Fruit fly (Drosophila melanogaster) whole organism, pupa: ENCODE results near the gene CG13919.

Experiments used
- CG12605 ChIP-seq: fragments of 200-800 bp; sonication (Bioruptor generic); IDR thresholded peaks from 2 replicates; pipeline ENCODE4 v1.3.6; 2022; ENCODE audit warnings: missing biosample characterization, missing genetic modification characterization
- CG13204 ChIP-seq: fragments of 200-800 bp; sonication (Bioruptor generic); optimal IDR thresholded peaks from 2 replicates; lab custom pipeline; 2018; ENCODE audit warnings: missing biosample characterization, mild to moderate bottlenecking, missing genetic modification characterization, moderate library complexity
- CG15710 ChIP-seq: fragments of 200-800 bp; sonication (Bioruptor generic); optimal IDR thresholded peaks from 2 replicates; lab custom pipeline; 2018; ENCODE audit warnings: missing biosample characterization, mild to moderate bottlenecking, missing genetic modification characterization, moderate library complexity
- CG17806 ChIP-seq: fragments of 200-800 bp; sonication (Bioruptor generic); optimal IDR thresholded peaks from 2 replicates; lab custom pipeline; 2018; ENCODE audit warnings: missing biosample characterization, mild to moderate bottlenecking, missing genetic modification characterization, moderate library complexity
- CG32121 ChIP-seq: fragments of 200-800 bp; sonication (Bioruptor generic); IDR thresholded peaks from 2 replicates; pipeline ENCODE4 v1.3.6; 2022; ENCODE audit warnings: missing biosample characterization, missing genetic modification characterization
- CG4496 ChIP-seq: fragments of 200-800 bp; sonication (Bioruptor generic); IDR thresholded peaks from 3 replicates; pipeline ENCODE4 v1.3.6; 2022; ENCODE audit warnings: missing biosample characterization, missing genetic modification characterization
- CG8301 ChIP-seq: fragments of 200-800 bp; sonication (Bioruptor generic); optimal IDR thresholded peaks from 2 replicates; lab custom pipeline; 2018; ENCODE audit warnings: missing biosample characterization, mild to moderate bottlenecking, missing genetic modification characterization
- EcR ChIP-seq: fragments of 200-800 bp; sonication (Bioruptor generic); optimal IDR thresholded peaks from 3 replicates; lab custom pipeline; 2019; ENCODE audit warnings: missing biosample characterization, missing genetic modification characterization, mild to moderate bottlenecking, moderate library complexity, missing genetic modification reagents
- Pif1A ChIP-seq: fragments of 200-800 bp; sonication (Bioruptor generic); optimal IDR thresholded peaks from 3 replicates; lab custom pipeline; 2016; ENCODE audit warnings: missing biosample characterization, missing genetic modification characterization
- rn ChIP-seq: fragments of 200-800 bp; sonication (Bioruptor generic); IDR thresholded peaks from 2 replicates; pipeline ENCODE4 v1.3.6; 2022; ENCODE audit warnings: missing biosample characterization, missing genetic modification characterization

DNA sequence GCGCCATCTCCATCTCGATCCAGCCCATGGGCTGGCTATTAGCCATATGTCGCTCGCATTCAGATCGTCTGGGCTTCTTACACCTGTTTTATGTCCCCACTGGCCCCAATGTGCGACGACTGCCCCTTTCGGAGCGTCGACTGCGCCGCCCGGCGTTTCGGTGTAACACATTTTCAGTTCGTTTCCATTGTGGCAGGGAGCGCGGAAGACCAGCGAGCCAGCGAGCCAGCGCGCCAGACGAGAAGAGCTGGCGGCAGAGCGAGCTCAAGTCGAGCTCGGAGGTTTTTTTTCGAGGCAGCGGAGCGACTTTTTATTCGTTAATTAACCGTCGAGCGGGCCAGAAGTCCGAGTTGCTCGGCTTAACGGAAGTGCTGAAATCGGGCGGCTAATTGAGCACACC lies 29.1 kb downstream of the CG13919 start, which contains the start of gene CG7991:
- TF ChIP-seq CG8301 (tag; lab: Kevin White, UChicago) = no peak
- TF ChIP-seq CG15710 (tag; lab: Kevin White, UChicago) = no peak
- no peak for TF ChIP-seq CG32121 (GFP tag; lab: Robert Waterston, UW)
- TF ChIP-seq CG12605 (GFP tag; lab: Robert Waterston, UW) = no peak
- TF ChIP-seq EcR (GFP tag; lab: Kevin White, UChicago) = no peak
- TF ChIP-seq Pif1A = no peak
- TF ChIP-seq CG17806 = no peak
- TF ChIP-seq CG4496 (GFP tag; lab: Robert Waterston, UW) = no peak; the same call in 2 of the 3 replicates
- no peak for TF ChIP-seq CG13204 (GFP tag; lab: Kevin White, UChicago)
- no peak for TF ChIP-seq rn
